Worm (Caenorhabditis elegans) whole organism, L4/young adult: ENCODE results near the gene F44E2.7.

ENCODE experiments used
- W03F9.2 ChIP-seq: fragments of 150-350 bp; optimal IDR thresholded peaks from 2 replicates; lab custom pipeline; 2014; ENCODE audit warnings: missing biosample characterization, missing genetic modification characterization
- dao-5 ChIP-seq: sonication (generic microtip); optimal IDR thresholded peaks from 2 replicates; lab custom pipeline; 2016; ENCODE audit warnings: missing genotype, missing genetic modification characterization, moderate library complexity, missing compliant biosample characterization
- him-1 ChIP-seq: sonication (generic microtip); optimal IDR thresholded peaks from 2 replicates; lab custom pipeline; 2016; ENCODE audit warnings: missing genotype, missing genetic modification reagents, missing genetic modification characterization, missing compliant biosample characterization

DNA sequence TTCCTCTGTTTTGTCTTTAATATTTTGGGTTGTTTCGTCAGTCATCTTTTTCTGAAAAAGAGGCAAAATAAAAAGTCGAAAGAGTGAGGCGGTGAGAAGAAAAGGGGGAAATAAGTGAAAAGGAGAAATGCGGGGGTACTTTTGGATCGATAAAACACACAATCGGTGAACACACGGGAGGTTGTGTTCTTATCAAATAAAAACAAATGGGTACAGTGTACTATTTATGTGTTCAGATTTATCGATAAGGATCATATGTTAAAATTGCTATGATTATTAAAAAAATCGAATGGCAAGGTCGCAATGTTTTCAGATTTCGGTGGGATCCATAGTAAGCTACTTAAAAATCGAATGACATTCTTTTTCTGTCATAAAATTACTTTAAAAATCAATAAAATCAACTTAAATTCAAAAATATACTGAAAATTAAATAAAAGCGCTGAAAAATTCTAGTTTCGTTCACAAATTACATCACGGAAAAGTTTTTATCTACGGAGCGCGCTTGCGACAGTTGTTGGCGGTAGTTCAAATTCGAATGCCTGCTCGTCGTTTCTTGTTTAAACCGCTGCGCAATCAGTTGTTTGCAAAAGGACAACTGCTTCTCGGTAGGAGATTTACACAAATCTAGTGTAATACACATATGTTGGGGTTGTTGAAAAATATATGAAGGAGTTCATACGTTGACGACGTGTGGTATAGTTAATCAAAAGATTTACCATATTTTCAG is 38.9 kb downstream of the F44E2.7 start, which contains the start of gene prx-19:
- TF ChIP-seq him-1 (no peak), dao-5 (tag; lab: Kevin White, UChicago) (no peak), W03F9.2 (tag; lab: Kevin White, UChicago) (no peak)
